Worm (Caenorhabditis elegans) whole organism, early embryonic: ENCODE results near the gene F40F8.12.
A peak's percentile ranks its signal among the peaks of the same experiment; 100 is the strongest.

Source experiments
- B0310.2 ChIP-seq: sonication (generic microtip); optimal IDR thresholded peaks from 2 replicates; lab custom pipeline; 2016; ENCODE audit warnings: mild to moderate bottlenecking, missing genetic modification characterization, missing compliant biosample characterization
- F13C5.2 ChIP-seq: sonication (generic microtip); optimal IDR thresholded peaks from 2 replicates; lab custom pipeline; 2017; ENCODE audit warnings: mild to moderate bottlenecking, missing genetic modification characterization, inconsistent platforms, missing compliant biosample characterization
- aly-1 ChIP-seq: sonication (generic microtip); optimal IDR thresholded peaks from 2 replicates; lab custom pipeline; 2016; ENCODE audit warnings: missing genetic modification characterization, missing compliant biosample characterization
- ama-1 ChIP-seq: fragments of 150-350 bp; optimal IDR thresholded peaks from 2 replicates; lab custom pipeline; 2014
- ceh-13 ChIP-seq: fragments of 200-800 bp; sonication (Bioruptor generic); optimal IDR thresholded peaks from 2 replicates; lab custom pipeline; 2018; ENCODE audit warnings: mild to moderate bottlenecking, missing genetic modification characterization, missing compliant biosample characterization
- ceh-36 ChIP-seq: sonication (generic microtip); optimal IDR thresholded peaks from 2 replicates; lab custom pipeline; 2016; ENCODE audit warnings: missing genetic modification characterization, inconsistent platforms, missing compliant biosample characterization
- ets-7 ChIP-seq: sonication (generic microtip); optimal IDR thresholded peaks from 2 replicates; lab custom pipeline; 2016; ENCODE audit warnings: missing genotype, missing genetic modification characterization, missing compliant biosample characterization
- flt-1 ChIP-seq: fragments of 200-800 bp; sonication (Bioruptor generic); IDR thresholded peaks from 2 replicates; pipeline ENCODE4 v1.3.6; 2022; ENCODE audit warnings: missing genetic modification characterization, missing compliant biosample characterization
- hmbx-1 ChIP-seq: sonication (generic microtip); optimal IDR thresholded peaks from 2 replicates; lab custom pipeline; 2016; ENCODE audit warnings: mild to moderate bottlenecking, missing genetic modification characterization, missing compliant biosample characterization
- hmg-4 ChIP-seq: fragments of 200-800 bp; sonication (Bioruptor generic); optimal IDR thresholded peaks from 2 replicates; lab custom pipeline; 2018; ENCODE audit warnings: mild to moderate bottlenecking, missing genetic modification characterization, missing compliant biosample characterization
- hnd-1 ChIP-seq: sonication (generic microtip); optimal IDR thresholded peaks from 2 replicates; lab custom pipeline; 2016; ENCODE audit warnings: missing genetic modification characterization, missing compliant biosample characterization
- pes-1 ChIP-seq: fragments of 200-800 bp; sonication (Bioruptor generic); IDR thresholded peaks from 2 replicates; pipeline ENCODE4 v1.3.6; 2022; ENCODE audit warnings: missing genetic modification reagents, missing genetic modification characterization, missing compliant biosample characterization
- scrt-1 ChIP-seq: fragments of 200-800 bp; sonication (Bioruptor generic); IDR thresholded peaks from 2 replicates; pipeline ENCODE4 v1.3.6; 2022; ENCODE audit warnings: missing genetic modification characterization, missing compliant biosample characterization
- sea-1 ChIP-seq: fragments of 200-800 bp; sonication (Bioruptor generic); conservative IDR thresholded peaks from 2 replicates; pipeline ENCODE4 v1.3.6; 2022; ENCODE audit warnings: missing genetic modification characterization, missing compliant biosample characterization
- tbx-11 ChIP-seq: fragments of 200-800 bp; sonication (Bioruptor generic); IDR thresholded peaks from 2 replicates; pipeline ENCODE4 v1.3.6; 2022; ENCODE audit warnings: missing genetic modification characterization, missing compliant biosample characterization
- tbx-37 ChIP-seq: fragments of 200-800 bp; sonication (Bioruptor generic); conservative IDR thresholded peaks from 2 replicates; pipeline ENCODE4 v1.3.6; 2022; ENCODE audit warnings: missing genetic modification reagents, missing genetic modification characterization, missing compliant biosample characterization
- tra-4 ChIP-seq: sonication (generic microtip); optimal IDR thresholded peaks from 2 replicates; lab custom pipeline; 2017; ENCODE audit warnings: missing genetic modification characterization, missing compliant biosample characterization

The F40F8.12 gene

DNA sequence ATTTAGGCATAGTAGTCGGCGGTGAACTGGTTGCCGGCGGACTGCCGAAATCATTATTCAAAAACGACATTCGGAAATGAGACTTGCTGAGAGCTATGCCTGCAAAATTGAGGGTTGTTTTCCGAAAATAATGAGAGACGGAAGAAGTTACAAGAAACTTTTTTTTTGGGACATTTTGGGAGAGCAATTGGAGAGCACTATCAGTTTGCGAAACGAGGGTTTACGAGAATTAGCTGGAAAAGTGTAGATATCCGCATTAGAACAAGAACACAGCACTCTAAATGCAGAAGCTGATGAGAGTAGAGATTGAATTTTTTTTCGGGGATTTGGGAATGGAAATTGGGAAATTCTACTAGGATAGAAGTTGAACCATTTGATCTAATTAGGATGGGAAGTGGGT lies 22.9 kb downstream of the F40F8.12 start, which contains the start of gene pqm-1:
Gene pqm-1 (minus strand): TSS at position 101 of the 400 bp plus-strand sequence.
- TF ChIP-seq hmg-4 (GFP tag; lab: Kevin White, UChicago) (no peak), pes-1 (GFP tag; lab: Robert Waterston, UW) (no peak), hmbx-1 (tag; lab: Kevin White, UChicago) (no peak), scrt-1 (GFP tag; lab: Robert Waterston, UW) (no peak), aly-1 (tag; lab: Kevin White, UChicago) (no peak), tbx-11 (GFP tag; lab: Robert Waterston, UW) (no peak), hnd-1 (tag; lab: Kevin White, UChicago) (no peak), B0310.2 (tag; lab: Kevin White, UChicago) (no peak), sea-1 (GFP tag; lab: Robert Waterston, UW) (no peak), tra-4 (tag; lab: Kevin White, UChicago) (no peak), flt-1 (GFP tag; lab: Robert Waterston, UW) (no peak), ama-1 (lab: Kevin White, UChicago) (no peak), F13C5.2 (tag; lab: Kevin White, UChicago) (no peak), ceh-36 (tag; lab: Kevin White, UChicago) (no peak), ceh-13 (no peak)

ce11 chrII:11153080-11153479 lies 23.5 kb downstream of the F40F8.12 start:
- TF ChIP-seq hnd-1 (tag; lab: Kevin White, UChicago), result no peak
- TF ChIP-seq F13C5.2 (tag; lab: Kevin White, UChicago), result no peak
- TF ChIP-seq hmbx-1 (tag; lab: Kevin White, UChicago), result no peak
- TF ChIP-seq scrt-1 (GFP tag; lab: Robert Waterston, UW), result no peak
- TF ChIP-seq ceh-36 (tag; lab: Kevin White, UChicago), result no peak
- TF ChIP-seq flt-1 (GFP tag; lab: Robert Waterston, UW), result no peak
- no peak for TF ChIP-seq ets-7 (tag; lab: Kevin White, UChicago)
- no peak for TF ChIP-seq B0310.2 (tag; lab: Kevin White, UChicago)
- TF ChIP-seq sea-1 (GFP tag; lab: Robert Waterston, UW), result no peak
- no peak for TF ChIP-seq tbx-11 (GFP tag; lab: Robert Waterston, UW)
- TF ChIP-seq ama-1 (lab: Kevin White, UChicago), result no peak
- TF ChIP-seq aly-1 (tag; lab: Kevin White, UChicago), result no peak
- no peak for TF ChIP-seq pes-1 (GFP tag; lab: Robert Waterston, UW)
- TF ChIP-seq tra-4 (tag; lab: Kevin White, UChicago), result no peak
- TF ChIP-seq tbx-37 (GFP tag; lab: Robert Waterston, UW), result no peak
- TF ChIP-seq ceh-13, result no peak

DNA sequence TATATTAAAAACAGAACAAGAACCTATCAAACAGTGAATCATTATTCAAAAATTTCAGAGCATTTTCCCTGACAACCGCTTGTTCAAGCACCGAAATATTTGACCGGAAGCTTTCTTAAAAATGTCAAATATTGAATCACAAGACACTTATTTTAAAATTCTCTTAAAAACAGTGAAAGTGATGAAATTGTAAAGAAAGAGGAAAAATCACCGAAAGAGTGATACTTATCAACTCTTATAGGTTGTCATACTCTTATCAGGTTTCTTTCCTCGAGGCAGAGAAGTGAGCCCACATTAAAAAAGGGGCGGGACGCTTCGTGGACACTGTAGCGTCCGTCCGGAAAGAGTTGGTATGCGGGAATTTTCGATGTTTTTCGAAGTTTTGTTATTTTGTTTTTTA lies 24.2 kb downstream of the F40F8.12 start:
- no peak for TF ChIP-seq hnd-1 (tag; lab: Kevin White, UChicago)
- TF ChIP-seq F13C5.2 (tag; lab: Kevin White, UChicago), result no peak
- TF ChIP-seq sea-1 (GFP tag; lab: Robert Waterston, UW), result no peak
- TF ChIP-seq ceh-13, result no peak
- no peak for TF ChIP-seq tbx-37 (GFP tag; lab: Robert Waterston, UW)
- no peak for TF ChIP-seq B0310.2 (tag; lab: Kevin White, UChicago)
- TF ChIP-seq pes-1 (GFP tag; lab: Robert Waterston, UW), result no peak
- TF ChIP-seq tbx-11 (GFP tag; lab: Robert Waterston, UW), result no peak
- no peak for TF ChIP-seq scrt-1 (GFP tag; lab: Robert Waterston, UW)
- TF ChIP-seq hmbx-1 (tag; lab: Kevin White, UChicago), result no peak
- no peak for TF ChIP-seq tra-4 (tag; lab: Kevin White, UChicago)
- TF ChIP-seq aly-1 (tag; lab: Kevin White, UChicago), result no peak
- TF ChIP-seq flt-1 (GFP tag; lab: Robert Waterston, UW), result no peak

- TF ChIP-seq scrt-1 (GFP tag; lab: Robert Waterston, UW) (no peak), hmbx-1 (tag; lab: Kevin White, UChicago) (no peak), tbx-37 (GFP tag; lab: Robert Waterston, UW) (no peak), flt-1 (GFP tag; lab: Robert Waterston, UW) (no peak)
These were observed 25.3 kb downstream of the F40F8.12 start for ce11 chrII:11154957-11155356.

ce11 chrII:11155400-11155799 lies 25.8 kb downstream of the F40F8.12 start:
- TF ChIP-seq ets-7 (tag; lab: Kevin White, UChicago), result no peak
- no peak for TF ChIP-seq flt-1 (GFP tag; lab: Robert Waterston, UW)
- no peak for TF ChIP-seq aly-1 (tag; lab: Kevin White, UChicago)
- TF ChIP-seq tbx-37 (GFP tag; lab: Robert Waterston, UW), result no peak
- no peak for TF ChIP-seq hmbx-1 (tag; lab: Kevin White, UChicago)

DNA sequence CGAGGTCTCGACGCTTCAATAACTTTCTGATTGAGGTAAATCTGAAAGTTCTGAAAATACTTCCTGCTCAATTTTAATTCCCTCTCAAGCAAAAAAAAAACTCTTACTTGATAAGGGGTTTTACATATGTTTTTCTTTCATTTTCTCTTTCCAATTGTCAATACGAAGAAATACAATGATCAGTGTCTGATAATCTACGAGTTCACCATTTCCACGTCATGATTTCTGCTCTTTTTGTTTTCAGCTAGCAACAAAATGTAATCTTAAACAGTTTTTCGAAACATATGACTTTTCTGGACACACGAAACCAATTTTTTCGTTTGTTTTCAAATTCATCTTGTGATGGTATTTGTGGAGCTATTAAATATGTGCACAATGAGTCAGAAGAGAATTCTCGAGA lies 26.5 kb downstream of the F40F8.12 start:
- TF ChIP-seq scrt-1 (GFP tag; lab: Robert Waterston, UW) (no peak), ceh-36 (tag; lab: Kevin White, UChicago) (no peak), tbx-11 (GFP tag; lab: Robert Waterston, UW) (no peak), tbx-37 (GFP tag; lab: Robert Waterston, UW) (no peak)

DNA sequence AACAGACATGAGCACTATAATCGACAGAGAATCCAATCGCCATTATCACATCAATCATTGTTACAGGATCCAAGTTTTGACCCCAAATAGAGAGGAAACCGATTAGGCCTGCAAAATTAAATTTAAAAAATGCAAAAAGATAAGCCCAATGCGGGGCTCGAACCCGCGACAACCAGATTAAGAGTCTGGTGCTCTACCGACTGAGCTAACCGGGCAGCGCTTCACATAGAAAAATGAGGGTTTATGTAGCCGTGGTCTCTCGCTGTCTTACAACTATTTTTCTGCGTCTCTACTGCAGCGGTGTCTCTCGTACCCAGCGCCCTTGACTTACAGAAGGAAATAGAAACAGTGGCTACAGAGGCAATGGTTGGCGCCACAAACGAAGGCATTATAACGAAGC lies 28.0 kb downstream of the F40F8.12 start:
- TF ChIP-seq hmg-4 (GFP tag; lab: Kevin White, UChicago) (no peak), ceh-13 (peak; percentile 4), tbx-37 (GFP tag; lab: Robert Waterston, UW) (peak; percentile 63), sea-1 (GFP tag; lab: Robert Waterston, UW) (peak; percentile 73; the same call in 1 of the 2 replicates), ets-7 (tag; lab: Kevin White, UChicago) (no peak), ceh-36 (tag; lab: Kevin White, UChicago) (peak; percentile 73), tra-4 (tag; lab: Kevin White, UChicago) (no peak), flt-1 (GFP tag; lab: Robert Waterston, UW) (peak; percentile 62; the same call in 1 of the 2 replicates), tbx-11 (GFP tag; lab: Robert Waterston, UW) (0 out of 2 replicates have a peak, but pooled peaks have one; percentile 44), B0310.2 (tag; lab: Kevin White, UChicago) (no peak), hnd-1 (tag; lab: Kevin White, UChicago) (peak; percentile 34), ama-1 (lab: Kevin White, UChicago) (no peak), pes-1 (GFP tag; lab: Robert Waterston, UW) (peak; percentile 78), F13C5.2 (tag; lab: Kevin White, UChicago) (no peak), hmbx-1 (tag; lab: Kevin White, UChicago) (no peak), scrt-1 (GFP tag; lab: Robert Waterston, UW) (peak; percentile 70), aly-1 (tag; lab: Kevin White, UChicago) (no peak)
